Worm (Caenorhabditis elegans) whole organism, mixed stage, embryonic: Measurements from ENCODE around the gene Y46G5A.15.

Experiments
- elt-1 ChIP-seq: sonication (generic microtip); optimal IDR thresholded peaks from 2 replicates; lab custom pipeline; 2017; ENCODE audit warnings: missing genetic modification characterization, mild to moderate bottlenecking, missing compliant biosample characterization, antibody characterized with exemption, moderate library complexity, borderline replicate concordance; ENCODE audit not compliant: insufficient read depth
- elt-3 ChIP-seq: fragments of 150-350 bp; optimal IDR thresholded peaks from 2 replicates; lab custom pipeline; 2014; ENCODE audit warnings: missing biosample characterization, missing genetic modification characterization
- ham-2 ChIP-seq: fragments of 200-800 bp; sonication (Bioruptor generic); optimal IDR thresholded peaks from 2 replicates; lab custom pipeline; 2018; ENCODE audit warnings: mild to moderate bottlenecking, missing genetic modification characterization, missing compliant biosample characterization
- hlh-1 ChIP-seq: fragments of 150-350 bp; optimal IDR thresholded peaks from 2 replicates; lab custom pipeline; 2014; ENCODE audit warnings: missing biosample characterization, missing genetic modification reagents, missing genetic modification characterization
- lsy-2 ChIP-seq: fragments of 150-350 bp; optimal IDR thresholded peaks from 2 replicates; lab custom pipeline; 2014; ENCODE audit warnings: missing biosample characterization, missing genetic modification characterization
- mab-5 ChIP-seq: fragments of 150-350 bp; optimal IDR thresholded peaks from 2 replicates; lab custom pipeline; 2014; ENCODE audit warnings: missing biosample characterization, missing genetic modification characterization
- mls-2 ChIP-seq: sonication (generic microtip); optimal IDR thresholded peaks from 2 replicates; lab custom pipeline; 2016; ENCODE audit warnings: mild to moderate bottlenecking, missing genetic modification characterization, moderate library complexity, missing compliant biosample characterization
- nhr-12 ChIP-seq: fragments of 150-350 bp; optimal IDR thresholded peaks from 2 replicates; lab custom pipeline; 2014; ENCODE audit warnings: missing biosample characterization, missing genetic modification characterization
- nhr-28 ChIP-seq: fragments of 150-350 bp; optimal IDR thresholded peaks from 2 replicates; lab custom pipeline; 2014; ENCODE audit warnings: missing biosample characterization, missing genetic modification characterization
- pha-4 ChIP-seq: fragments of 150-350 bp; optimal IDR thresholded peaks from 2 replicates; lab custom pipeline; 2018; ENCODE audit warnings: missing biosample characterization, missing genetic modification reagents, missing genetic modification characterization
- sem-2 ChIP-seq: fragments of 200-800 bp; sonication (Bioruptor generic); optimal IDR thresholded peaks from 2 replicates; lab custom pipeline; 2018; ENCODE audit warnings: mild to moderate bottlenecking, missing genetic modification characterization, missing compliant biosample characterization
- unc-62 ChIP-seq: fragments of 150-350 bp; optimal IDR thresholded peaks from 2 replicates; lab custom pipeline; 2014; ENCODE audit warnings: missing biosample characterization, missing genetic modification reagents, missing genetic modification characterization
- zip-8 ChIP-seq: fragments of 150-350 bp; optimal IDR thresholded peaks from 2 replicates; lab custom pipeline; 2014; ENCODE audit warnings: missing biosample characterization, missing genetic modification characterization
- ztf-11 ChIP-seq: fragments of 150-350 bp; optimal IDR thresholded peaks from 2 replicates; lab custom pipeline; 2014; ENCODE audit warnings: missing biosample characterization, missing genetic modification characterization

- no peak for TF ChIP-seq unc-62
- TF ChIP-seq nhr-28, result no peak
- TF ChIP-seq elt-3 (tag; lab: Kevin White, UChicago), result no peak
- no peak for TF ChIP-seq sem-2 (GFP tag; lab: Kevin White, UChicago)
- TF ChIP-seq ztf-11 (tag; lab: Kevin White, UChicago), result no peak
- TF ChIP-seq mls-2, result no peak
- TF ChIP-seq nhr-12 (tag; lab: Kevin White, UChicago), result no peak
- no peak for TF ChIP-seq zip-8 (tag; lab: Kevin White, UChicago)
- no peak for TF ChIP-seq elt-1
- no peak for TF ChIP-seq hlh-1
- no peak for TF ChIP-seq mab-5 (tag; lab: Kevin White, UChicago)
- no peak for TF ChIP-seq pha-4 (tag; lab: Kevin White, UChicago)
- TF ChIP-seq ham-2, result no peak
- TF ChIP-seq lsy-2, result no peak
These were observed 45.1 kb upstream of the Y46G5A.15 start, which contains the start of gene bcmo-1 for ce11 chrII:12830347-12830746.
